Worm (Caenorhabditis elegans) whole organism, early embryonic: ENCODE measurements around the gene bca-2.

Source experiments
- B0310.2 ChIP-seq: sonication (generic microtip); optimal IDR thresholded peaks from 2 replicates; lab custom pipeline; 2016; ENCODE audit warnings: mild to moderate bottlenecking, missing genetic modification characterization, missing compliant biosample characterization
- F13C5.2 ChIP-seq: sonication (generic microtip); optimal IDR thresholded peaks from 2 replicates; lab custom pipeline; 2017; ENCODE audit warnings: mild to moderate bottlenecking, missing genetic modification characterization, inconsistent platforms, missing compliant biosample characterization
- aly-1 ChIP-seq: sonication (generic microtip); optimal IDR thresholded peaks from 2 replicates; lab custom pipeline; 2016; ENCODE audit warnings: missing genetic modification characterization, missing compliant biosample characterization
- ama-1 ChIP-seq: fragments of 150-350 bp; optimal IDR thresholded peaks from 2 replicates; lab custom pipeline; 2014
- ceh-13 ChIP-seq: fragments of 200-800 bp; sonication (Bioruptor generic); optimal IDR thresholded peaks from 2 replicates; lab custom pipeline; 2018; ENCODE audit warnings: mild to moderate bottlenecking, missing genetic modification characterization, missing compliant biosample characterization
- ceh-36 ChIP-seq: sonication (generic microtip); optimal IDR thresholded peaks from 2 replicates; lab custom pipeline; 2016; ENCODE audit warnings: missing genetic modification characterization, inconsistent platforms, missing compliant biosample characterization
- ets-7 ChIP-seq: sonication (generic microtip); optimal IDR thresholded peaks from 2 replicates; lab custom pipeline; 2016; ENCODE audit warnings: missing genotype, missing genetic modification characterization, missing compliant biosample characterization
- flt-1 ChIP-seq: fragments of 200-800 bp; sonication (Bioruptor generic); IDR thresholded peaks from 2 replicates; pipeline ENCODE4 v1.3.6; 2022; ENCODE audit warnings: missing genetic modification characterization, missing compliant biosample characterization
- hmbx-1 ChIP-seq: sonication (generic microtip); optimal IDR thresholded peaks from 2 replicates; lab custom pipeline; 2016; ENCODE audit warnings: mild to moderate bottlenecking, missing genetic modification characterization, missing compliant biosample characterization
- hmg-4 ChIP-seq: fragments of 200-800 bp; sonication (Bioruptor generic); optimal IDR thresholded peaks from 2 replicates; lab custom pipeline; 2018; ENCODE audit warnings: mild to moderate bottlenecking, missing genetic modification characterization, missing compliant biosample characterization
- hnd-1 ChIP-seq: sonication (generic microtip); optimal IDR thresholded peaks from 2 replicates; lab custom pipeline; 2016; ENCODE audit warnings: missing genetic modification characterization, missing compliant biosample characterization
- pes-1 ChIP-seq: fragments of 200-800 bp; sonication (Bioruptor generic); IDR thresholded peaks from 2 replicates; pipeline ENCODE4 v1.3.6; 2022; ENCODE audit warnings: missing genetic modification reagents, missing genetic modification characterization, missing compliant biosample characterization
- scrt-1 ChIP-seq: fragments of 200-800 bp; sonication (Bioruptor generic); IDR thresholded peaks from 2 replicates; pipeline ENCODE4 v1.3.6; 2022; ENCODE audit warnings: missing genetic modification characterization, missing compliant biosample characterization
- sea-1 ChIP-seq: fragments of 200-800 bp; sonication (Bioruptor generic); conservative IDR thresholded peaks from 2 replicates; pipeline ENCODE4 v1.3.6; 2022; ENCODE audit warnings: missing genetic modification characterization, missing compliant biosample characterization
- tbx-11 ChIP-seq: fragments of 200-800 bp; sonication (Bioruptor generic); IDR thresholded peaks from 2 replicates; pipeline ENCODE4 v1.3.6; 2022; ENCODE audit warnings: missing genetic modification characterization, missing compliant biosample characterization
- tbx-37 ChIP-seq: fragments of 200-800 bp; sonication (Bioruptor generic); conservative IDR thresholded peaks from 2 replicates; pipeline ENCODE4 v1.3.6; 2022; ENCODE audit warnings: missing genetic modification reagents, missing genetic modification characterization, missing compliant biosample characterization
- tra-4 ChIP-seq: sonication (generic microtip); optimal IDR thresholded peaks from 2 replicates; lab custom pipeline; 2017; ENCODE audit warnings: missing genetic modification characterization, missing compliant biosample characterization

The bca-2 gene

DNA sequence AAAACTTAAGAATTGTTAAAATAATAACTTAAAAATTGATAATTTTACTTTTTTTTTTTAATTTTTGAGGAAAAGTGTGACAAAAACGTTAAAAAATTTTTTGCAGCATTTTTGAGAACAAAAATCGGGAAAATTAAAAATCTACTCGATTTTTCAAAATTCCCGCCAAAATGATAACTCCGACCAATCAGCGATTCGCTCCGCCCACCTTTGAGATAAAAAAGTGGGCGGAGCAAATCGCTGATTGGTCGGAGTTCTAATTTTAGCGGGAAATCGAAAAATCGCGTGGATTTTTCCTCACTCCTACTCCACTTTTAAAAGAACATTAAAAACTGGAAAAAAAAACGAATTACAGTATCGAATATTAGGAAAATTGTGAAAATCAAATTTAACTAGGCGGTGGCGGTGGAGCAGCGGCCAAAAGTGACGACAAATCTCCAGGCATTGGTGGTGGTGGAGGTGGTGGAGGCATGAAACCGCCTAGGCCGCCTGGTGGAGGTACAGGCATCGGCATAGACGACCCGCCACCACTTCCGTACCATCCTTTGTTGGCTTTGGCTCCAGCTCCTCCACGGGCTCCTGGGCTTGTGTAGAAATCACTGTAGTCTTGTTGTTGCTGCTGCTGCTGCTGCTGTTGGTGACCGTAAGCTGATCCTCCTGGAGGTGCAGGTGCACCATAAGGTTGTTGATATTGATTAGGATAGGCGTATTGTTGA, 4.3 kb upstream of the bca-2 start:
- no peak for TF ChIP-seq aly-1 (tag; lab: Kevin White, UChicago)
- TF ChIP-seq tra-4: no peak
- TF ChIP-seq scrt-1 (GFP tag; lab: Robert Waterston, UW): peak; percentile 5; the same call in 1 of the 2 replicates
- no peak for TF ChIP-seq ceh-36

DNA sequence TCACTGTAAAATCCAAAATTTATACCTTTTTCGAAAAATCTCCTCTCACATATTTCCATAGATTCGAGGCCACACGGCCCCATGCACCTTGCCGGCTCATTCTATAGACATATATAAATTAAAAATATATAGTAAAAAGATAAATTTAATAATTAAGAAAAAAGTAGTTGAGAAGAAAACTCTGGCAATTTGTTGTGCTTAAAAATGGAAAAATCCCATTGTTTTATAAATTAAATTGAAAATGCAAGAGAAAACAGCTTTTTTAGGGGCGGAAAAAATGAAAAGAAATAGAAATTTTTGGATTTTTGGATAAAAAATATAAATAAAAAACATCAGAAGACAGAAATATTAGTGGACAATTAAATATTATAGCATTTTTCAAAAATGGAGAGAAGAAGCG, 3.6 kb upstream of the bca-2 start, which contains the start of gene Y116A8C.30:
Gene Y116A8C.30 (minus strand): TSS at position 101 of the 400 bp plus-strand sequence.
- TF ChIP-seq ceh-36: no peak
- no peak for TF ChIP-seq flt-1 (GFP tag; lab: Robert Waterston, UW)
- no peak for TF ChIP-seq hmg-4 (GFP tag; lab: Kevin White, UChicago)
- no peak for TF ChIP-seq aly-1 (tag; lab: Kevin White, UChicago)
- TF ChIP-seq scrt-1 (GFP tag; lab: Robert Waterston, UW): no peak
- TF ChIP-seq hmbx-1 (tag; lab: Kevin White, UChicago): no peak
- no peak for TF ChIP-seq sea-1
- no peak for TF ChIP-seq hnd-1 (tag; lab: Kevin White, UChicago)
- TF ChIP-seq F13C5.2 (tag; lab: Kevin White, UChicago): no peak
- TF ChIP-seq pes-1 (GFP tag; lab: Robert Waterston, UW): no peak
- TF ChIP-seq tbx-11 (GFP tag; lab: Robert Waterston, UW): no peak
- no peak for TF ChIP-seq tbx-37 (GFP tag; lab: Robert Waterston, UW)
- no peak for TF ChIP-seq ama-1 (lab: Kevin White, UChicago)
- no peak for TF ChIP-seq ets-7 (tag; lab: Kevin White, UChicago)
- TF ChIP-seq tra-4: no peak
- no peak for TF ChIP-seq B0310.2
- no peak for TF ChIP-seq ceh-13 (GFP tag; lab: Kevin White, UChicago)

DNA sequence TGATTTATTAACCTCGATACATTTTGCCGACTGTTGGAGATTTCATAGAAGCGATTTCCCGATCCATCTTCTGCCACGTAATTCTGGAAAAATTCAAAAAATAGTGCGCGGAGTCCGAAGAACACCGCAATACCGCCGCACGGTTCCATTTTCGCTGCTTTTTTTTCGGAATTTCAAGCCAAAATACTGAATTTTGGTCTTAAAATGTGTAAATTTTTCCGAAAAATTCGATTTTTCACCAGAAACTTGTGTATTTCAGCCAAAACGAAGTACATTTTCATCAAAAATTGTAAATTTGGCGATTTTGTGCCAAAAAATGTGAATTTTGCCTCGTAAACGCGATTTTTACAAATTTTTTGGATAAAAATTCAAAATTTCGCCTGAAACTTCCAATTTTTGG, 3.1 kb upstream of the bca-2 start:
- TF ChIP-seq hmg-4 (GFP tag; lab: Kevin White, UChicago): no peak
- peak; percentile 41 for TF ChIP-seq ama-1 (lab: Kevin White, UChicago)

DNA sequence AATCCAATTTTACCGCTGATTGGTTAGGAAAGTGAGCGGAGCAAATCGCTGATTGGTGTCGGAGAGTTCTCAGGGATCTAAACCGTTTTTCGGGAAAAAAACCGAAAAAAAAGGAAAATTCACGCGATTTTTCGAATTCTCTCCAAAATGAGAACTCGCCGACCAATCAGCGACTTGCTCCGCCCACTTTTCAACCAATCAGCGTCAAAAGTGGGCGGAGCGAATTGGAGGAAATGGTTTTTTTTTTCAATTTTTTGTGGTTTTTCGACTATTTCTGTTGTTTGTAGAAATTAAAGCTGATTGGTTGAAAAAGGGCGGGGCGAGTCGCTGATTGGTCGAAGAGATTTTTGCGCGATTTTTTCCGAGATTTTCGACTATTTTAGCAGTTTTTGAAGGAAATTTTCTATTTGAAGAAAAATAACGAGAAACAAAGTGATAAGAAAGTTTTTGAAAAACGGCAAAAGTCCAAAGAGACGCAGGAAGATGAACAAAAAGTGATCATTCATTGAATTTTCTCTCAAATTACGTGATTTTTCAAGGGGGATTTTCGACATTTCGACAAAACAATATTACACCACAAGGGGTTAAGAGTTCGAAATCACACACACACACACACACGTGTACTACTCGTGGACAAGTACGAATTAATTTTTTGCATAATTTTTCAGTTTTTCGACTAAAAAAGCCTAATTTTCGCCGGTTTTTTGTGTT, 735 bp upstream of the bca-2 start:
- TF ChIP-seq hmg-4 (GFP tag; lab: Kevin White, UChicago) (no peak), ceh-36 (no peak), hnd-1 (tag; lab: Kevin White, UChicago) (no peak), tbx-11 (GFP tag; lab: Robert Waterston, UW) (no peak), sea-1 (no peak)

DNA sequence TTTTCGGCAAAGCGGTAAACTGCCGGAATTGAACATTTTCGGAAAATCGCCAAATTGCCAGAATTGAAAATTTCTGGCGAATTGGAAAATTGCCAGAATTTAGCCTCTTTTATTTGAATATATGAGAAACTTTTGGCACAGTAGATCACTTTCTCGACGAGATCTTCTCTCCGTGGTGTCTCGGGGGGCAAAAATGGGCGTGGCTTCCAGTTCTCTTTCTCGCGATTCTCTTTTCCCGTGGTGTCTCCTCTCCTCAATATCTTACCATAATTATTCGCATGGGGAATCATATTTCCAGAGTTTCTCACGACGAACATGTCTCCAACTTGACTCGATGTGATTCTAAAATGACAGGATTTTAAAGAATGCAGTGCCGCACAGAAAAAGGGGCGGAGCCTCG, 935 bp downstream of the bca-2 start:
- TF ChIP-seq pes-1 (GFP tag; lab: Robert Waterston, UW) (0 out of 2 replicates have a peak, but pooled peaks have one; percentile 51), hmg-4 (GFP tag; lab: Kevin White, UChicago) (no peak), ceh-13 (GFP tag; lab: Kevin White, UChicago) (peak; percentile 19)

DNA sequence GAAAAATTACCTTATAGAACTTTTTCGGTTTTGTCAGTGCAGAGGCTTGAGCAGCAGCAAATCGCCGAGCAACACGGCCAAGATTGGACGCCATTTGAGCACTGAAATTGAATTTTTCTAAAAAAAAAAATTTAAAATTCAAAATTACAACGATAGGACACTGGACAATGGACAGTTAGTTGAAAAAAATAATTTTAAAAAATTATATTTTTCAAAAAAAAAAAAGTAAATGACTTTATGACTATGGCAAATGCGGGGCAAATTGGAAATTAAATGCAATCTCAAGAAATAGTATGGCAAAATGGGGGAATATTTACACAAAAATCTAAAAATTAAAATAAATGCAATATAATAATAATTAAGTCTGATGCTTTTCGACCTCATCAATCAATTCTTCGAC, 3.9 kb downstream of the bca-2 start, which contains the start of gene Y116A8C.27:
Gene Y116A8C.27 (minus strand): TSS at position 101 of the 400 bp plus-strand sequence.
- TF ChIP-seq aly-1 (tag; lab: Kevin White, UChicago) (no peak), tbx-37 (GFP tag; lab: Robert Waterston, UW) (no peak), tra-4 (no peak), ama-1 (lab: Kevin White, UChicago) (no peak), flt-1 (GFP tag; lab: Robert Waterston, UW) (no peak), scrt-1 (GFP tag; lab: Robert Waterston, UW) (no peak), tbx-11 (GFP tag; lab: Robert Waterston, UW) (no peak), pes-1 (GFP tag; lab: Robert Waterston, UW) (no peak), ceh-13 (GFP tag; lab: Kevin White, UChicago) (no peak), B0310.2 (no peak), ceh-36 (no peak), hnd-1 (tag; lab: Kevin White, UChicago) (no peak), hmg-4 (GFP tag; lab: Kevin White, UChicago) (no peak), F13C5.2 (tag; lab: Kevin White, UChicago) (no peak), hmbx-1 (tag; lab: Kevin White, UChicago) (no peak), ets-7 (tag; lab: Kevin White, UChicago) (no peak), sea-1 (no peak)

DNA sequence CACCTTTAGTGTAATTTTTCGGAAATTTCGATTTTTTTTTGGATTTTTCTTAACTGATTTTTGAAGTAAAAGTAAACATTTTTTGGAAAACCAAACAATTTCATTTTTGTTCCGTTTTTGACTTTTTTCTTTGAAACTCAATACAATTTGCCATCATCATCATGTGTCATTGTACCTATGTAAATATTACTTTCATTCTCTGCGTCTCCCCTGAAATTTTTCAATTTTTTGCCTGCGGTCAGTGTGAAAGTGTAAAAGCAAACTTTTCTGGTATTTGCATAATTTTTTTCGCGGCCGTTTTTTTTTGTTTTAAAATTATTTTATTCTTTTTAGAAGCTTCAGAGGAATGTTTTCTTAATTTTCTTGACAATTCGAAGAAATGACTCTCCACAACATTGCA, 6.3 kb downstream of the bca-2 start, which contains the start of gene Y116A8C.29:
Gene Y116A8C.29 (plus strand): TSS at position 328 of the 400 bp plus-strand sequence.
- TF ChIP-seq hmg-4 (GFP tag; lab: Kevin White, UChicago) (no peak), tbx-37 (GFP tag; lab: Robert Waterston, UW) (no peak), ceh-13 (GFP tag; lab: Kevin White, UChicago) (no peak), flt-1 (GFP tag; lab: Robert Waterston, UW) (no peak), ama-1 (lab: Kevin White, UChicago) (no peak), hnd-1 (tag; lab: Kevin White, UChicago) (no peak), hmbx-1 (tag; lab: Kevin White, UChicago) (no peak)

DNA sequence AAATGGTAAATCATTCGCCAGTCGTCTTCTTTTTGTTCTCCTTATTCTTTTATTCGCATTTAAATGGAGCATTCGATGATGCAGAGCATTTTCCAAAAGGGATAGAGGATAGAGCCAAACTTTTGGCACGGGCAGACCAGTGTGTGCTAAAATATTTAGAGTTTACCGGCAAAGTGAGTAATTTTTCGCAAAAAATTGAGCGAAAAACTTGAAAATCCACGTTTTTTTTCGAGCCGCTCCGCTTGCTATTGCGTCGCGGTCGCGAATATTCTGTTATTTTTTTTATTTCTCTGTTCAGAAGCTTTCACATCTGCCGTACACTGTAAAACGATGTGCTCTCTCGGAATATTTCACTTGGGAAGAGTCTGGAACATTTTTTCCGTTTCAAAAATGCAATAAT, 11.2 kb downstream of the bca-2 start, which contains the start of gene Y116A8C.43:
Gene Y116A8C.43 (plus strand): TSS at position 3 of the 400 bp plus-strand sequence.
- TF ChIP-seq sea-1: no peak
- TF ChIP-seq ama-1 (lab: Kevin White, UChicago): peak; percentile 64
